Fruit fly (Drosophila melanogaster): ENCODE measurements around the gene Myt1.

Gene Myt1

DNA sequence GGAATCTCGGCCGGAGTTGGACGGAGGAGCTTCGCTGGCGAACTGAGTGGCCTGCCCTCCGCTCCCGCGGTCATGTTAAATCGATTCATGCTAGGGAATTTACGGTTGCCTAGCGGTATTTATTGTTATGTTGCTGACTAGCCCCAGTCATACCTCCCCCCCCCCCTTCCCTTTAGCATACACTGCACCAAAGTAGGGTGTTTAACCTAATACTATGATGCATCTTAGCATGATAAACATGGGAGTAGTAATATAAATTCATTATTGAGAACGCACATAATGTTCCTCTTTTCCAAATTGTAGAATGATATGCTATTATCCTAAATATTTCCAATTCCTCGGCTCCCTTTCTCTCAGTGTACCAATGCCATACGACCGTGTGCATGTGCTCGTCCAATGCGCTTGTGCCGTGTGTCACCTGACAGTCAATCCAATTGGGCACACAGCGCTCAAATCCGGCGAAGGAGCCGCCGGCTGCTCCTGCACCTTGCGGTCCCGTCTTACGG lies 17.2 kb upstream of the Myt1 start, which contains the start of gene Tektin-C (continued):
- TF ChIP-seq CG6654 (GFP tag; optimal IDR thresholded peaks at IDR 0.05): no peak
- no peak for TF ChIP-seq jing (GFP tag; optimal IDR thresholded peaks at IDR 0.05)
- TF ChIP-seq CG13775 (GFP tag; optimal IDR thresholded peaks at IDR 0.05): no peak
- no peak for TF ChIP-seq CG13624 (GFP tag; optimal IDR thresholded peaks at IDR 0.05)
- no peak for TF ChIP-seq CG3838 (GFP tag; optimal IDR thresholded peaks at IDR 0.05)
- TF ChIP-seq CG11093 (GFP tag; IDR thresholded peaks at IDR 0.05): no peak
- no peak for TF ChIP-seq CG14860 (GFP tag; IDR thresholded peaks at IDR 0.05; ENCODE audit: partially characterized antibody)
- TF ChIP-seq sug (tag; optimal IDR thresholded peaks at IDR 0.05): no peak
- no peak for TF ChIP-seq BEAF-32 (GFP tag; optimal IDR thresholded peaks at IDR 0.05)
- TF ChIP-seq CG32532 (GFP tag; IDR thresholded peaks at IDR 0.05): no peak
- TF ChIP-seq CG10979 (tag; optimal IDR thresholded peaks at IDR 0.05): no peak

DNA sequence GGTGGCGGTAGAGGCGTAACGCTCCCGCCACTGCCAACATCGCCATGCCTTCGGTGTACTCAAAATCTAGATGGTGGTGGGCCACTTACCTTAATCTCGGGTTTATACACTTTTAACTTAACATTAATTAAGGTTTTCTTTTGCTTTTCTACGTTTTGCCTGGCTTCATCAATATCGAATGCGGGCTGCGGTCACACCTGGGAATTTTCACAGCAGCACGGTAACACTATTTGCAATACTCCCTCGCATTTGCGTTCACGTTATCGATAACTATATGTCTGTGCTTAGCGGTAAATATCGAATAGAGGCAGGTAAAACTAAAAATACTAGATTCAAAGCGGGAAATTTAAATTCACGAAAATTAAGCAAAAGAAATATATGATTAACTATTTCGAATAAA lies 14.6 kb upstream of the Myt1 start, which contains the start of gene Bre1:
TSS of gene Bre1 (minus strand) at position 226 of the 400 bp plus-strand sequence.
- TF ChIP-seq Hr39 (optimal IDR thresholded peaks at IDR 0.05) (no peak), CG3407 (GFP tag; optimal IDR thresholded peaks at IDR 0.05) (no peak), gro (GFP tag; optimal IDR thresholded peaks at IDR 0.05) (peak; percentile 39), jigr1 (GFP tag; IDR thresholded peaks at IDR 0.05) (no peak), Opbp (GFP tag; IDR thresholded peaks at IDR 0.05; ENCODE audit: partially characterized antibody) (peak; percentile 82), pan (optimal IDR thresholded peaks at IDR 0.05) (no peak), pan (GFP tag; optimal IDR thresholded peaks at IDR 0.05 in 1 of 2, IDR thresholded peaks at IDR 0.05 in 1 of 2) (no peak), eve (GFP tag; optimal IDR thresholded peaks at IDR 0.05) (no peak), row (GFP tag; IDR thresholded peaks at IDR 0.05) (peak; percentile 26; the same call in 2 of the 3 replicates), gsb-n (tag; optimal IDR thresholded peaks at IDR 0.05) (no peak), CG7928 (GFP tag; optimal IDR thresholded peaks at IDR 0.05) (no peak), Dll (GFP tag; IDR thresholded peaks at IDR 0.05; ENCODE audit: partially characterized antibody) (peak; percentile 77), CG6791 (GFP tag; IDR thresholded peaks at IDR 0.05; ENCODE audit: partially characterized antibody) (peak; percentile 72; the same call in 2 of the 3 replicates), Eip74EF (GFP tag; optimal IDR thresholded peaks at IDR 0.05) (no peak), CG1233 (GFP tag; optimal IDR thresholded peaks at IDR 0.05) (no peak), Trl (optimal IDR thresholded peaks at IDR 0.05) (no peak), Trl (GFP tag; optimal IDR thresholded peaks at IDR 0.05) (no peak), peb (GFP tag; IDR thresholded peaks at IDR 0.05) (no peak), CoRest (tag; optimal IDR thresholded peaks at IDR 0.05) (peak; percentile 24), CG12219 (GFP tag; optimal IDR thresholded peaks at IDR 0.05) (no peak), E2f1 (GFP tag; IDR thresholded peaks at IDR 0.05) (no peak), CG15269 (tag; optimal IDR thresholded peaks at IDR 0.05) (no peak), kah (GFP tag; optimal IDR thresholded peaks at IDR 0.05) (no peak), gt (GFP tag; IDR thresholded peaks at IDR 0.05) (no peak), Med (GFP tag) (peak; percentile 50), cas (GFP tag; IDR thresholded peaks at IDR 0.05) (no peak), CG11695 (GFP tag; IDR thresholded peaks at IDR 0.05) (no peak), CG9797 (GFP tag; optimal IDR thresholded peaks at IDR 0.05) (peak; percentile 99), CG13775 (GFP tag; optimal IDR thresholded peaks at IDR 0.05) (no peak), CG12391 (tag; optimal IDR thresholded peaks at IDR 0.05) (peak; percentile 4), B-H1 (GFP tag; IDR thresholded peaks at IDR 0.05) (no peak), dpn (GFP tag; optimal IDR thresholded peaks at IDR 0.05) (no peak), Nf-YA (GFP tag; IDR thresholded peaks at IDR 0.05) (no peak), HLH54F (GFP tag; optimal IDR thresholded peaks at IDR 0.05) (no peak), luna (GFP tag; optimal IDR thresholded peaks at IDR 0.05) (no peak), pnt (GFP tag; optimal IDR thresholded peaks at IDR 0.05) (no peak), br (optimal IDR thresholded peaks at IDR 0.05) (no peak), CG7963 (GFP tag; IDR thresholded peaks at IDR 0.05; ENCODE audit: partially characterized antibody) (peak; percentile 53; the same call in 1 of the 3 replicates), CG4820 (GFP tag; optimal IDR thresholded peaks at IDR 0.05) (no peak), CG6254 (GFP tag; optimal IDR thresholded peaks at IDR 0.05) (no peak), CG1603 (tag; optimal IDR thresholded peaks at IDR 0.05) (peak; percentile 75)

Measured in whole organism, embryonic.